Worm (Caenorhabditis elegans) whole organism, young adult: Measurements from ENCODE around the gene ZC317.2.

ENCODE experiments used
- B0019.2 ChIP-seq: fragments of 200-800 bp; sonication (Bioruptor generic); conservative IDR thresholded peaks from 2 replicates; pipeline ENCODE4 v1.3.6; 2022; ENCODE audit warnings: missing genetic modification reagents, missing genetic modification characterization, missing compliant biosample characterization
- B0035.1 ChIP-seq: sonication (generic microtip); optimal IDR thresholded peaks from 2 replicates; lab custom pipeline; 2016; ENCODE audit warnings: missing genetic modification characterization, mild to moderate bottlenecking, missing compliant biosample characterization, missing genotype, missing genetic modification reagents
- B0336.3 ChIP-seq: fragments of 200-800 bp; sonication (Bioruptor generic); IDR thresholded peaks from 2 replicates; pipeline ENCODE4 v1.3.6; 2022; ENCODE audit warnings: missing genetic modification characterization, missing compliant biosample characterization
- C06A6.2 ChIP-seq: fragments of 200-800 bp; sonication (Bioruptor generic); conservative IDR thresholded peaks from 2 replicates; pipeline ENCODE4 v1.3.6; 2022; ENCODE audit warnings: missing genetic modification characterization, missing compliant biosample characterization
- F10E7.11 ChIP-seq: sonication (generic microtip); optimal IDR thresholded peaks from 2 replicates; lab custom pipeline; 2017; ENCODE audit warnings: mild to moderate bottlenecking, missing genetic modification characterization, moderate library complexity, missing compliant biosample characterization
- F22D6.2 ChIP-seq: sonication (generic microtip); optimal IDR thresholded peaks from 2 replicates; lab custom pipeline; 2016; ENCODE audit warnings: mild to moderate bottlenecking, missing genetic modification characterization, missing compliant biosample characterization
- F49E8.2 ChIP-seq: sonication (generic microtip); optimal IDR thresholded peaks from 3 replicates; lab custom pipeline; 2017; ENCODE audit warnings: missing genetic modification characterization, mild to moderate bottlenecking, missing compliant biosample characterization, antibody characterized with exemption, moderate library complexity; ENCODE audit not compliant: insufficient read depth
- T07F8.4 ChIP-seq: sonication (generic microtip); optimal IDR thresholded peaks from 2 replicates; lab custom pipeline; 2016; ENCODE audit warnings: mild to moderate bottlenecking, missing genetic modification characterization, moderate library complexity, missing compliant biosample characterization
- Y53F4B.3 ChIP-seq: fragments of 200-800 bp; sonication (Bioruptor generic); IDR thresholded peaks from 2 replicates; pipeline ENCODE4 v1.3.6; 2022; ENCODE audit warnings: missing genetic modification reagents, missing genetic modification characterization, missing compliant biosample characterization
- Y79H2A.3 ChIP-seq: fragments of 200-800 bp; sonication (Bioruptor generic); conservative IDR thresholded peaks from 2 replicates; pipeline ENCODE4 v1.3.6; 2022; ENCODE audit warnings: missing genetic modification reagents, missing genetic modification characterization, missing compliant biosample characterization
- akir-1 ChIP-seq: fragments of 200-800 bp; sonication (Bioruptor generic); optimal IDR thresholded peaks from 2 replicates; lab custom pipeline; 2018; ENCODE audit warnings: mild to moderate bottlenecking, missing genetic modification characterization, moderate library complexity, missing compliant biosample characterization
- aptf-2 ChIP-seq: fragments of 200-800 bp; sonication (Bioruptor generic); conservative IDR thresholded peaks from 2 replicates; pipeline ENCODE4 v1.3.6; 2022; ENCODE audit warnings: missing genetic modification reagents, missing genetic modification characterization, missing compliant biosample characterization
- aptf-3 ChIP-seq: fragments of 200-800 bp; sonication (Bioruptor generic); IDR thresholded peaks from 2 replicates; pipeline ENCODE4 v1.3.6; 2022; ENCODE audit warnings: missing genetic modification characterization, missing compliant biosample characterization
- athp-1 ChIP-seq: sonication (generic microtip); optimal IDR thresholded peaks from 2 replicates; lab custom pipeline; 2017; ENCODE audit warnings: mild to moderate bottlenecking, missing genetic modification characterization, missing compliant biosample characterization
- attf-5 ChIP-seq: fragments of 200-800 bp; sonication (Bioruptor generic); optimal IDR thresholded peaks from 2 replicates; lab custom pipeline; 2018; ENCODE audit warnings: mild to moderate bottlenecking, missing genetic modification characterization, missing compliant biosample characterization
- attf-6 ChIP-seq: fragments of 200-800 bp; sonication (Bioruptor generic); IDR thresholded peaks from 2 replicates; pipeline ENCODE4 v1.3.6; 2022; ENCODE audit warnings: missing genetic modification reagents, missing genetic modification characterization, missing compliant biosample characterization
- bed-1 ChIP-seq: fragments of 200-800 bp; sonication (Bioruptor generic); IDR thresholded peaks from 2 replicates; pipeline ENCODE4 v1.3.6; 2022; ENCODE audit warnings: missing genetic modification reagents, missing genetic modification characterization, missing compliant biosample characterization
- bed-2 ChIP-seq: fragments of 200-800 bp; sonication (Bioruptor generic); IDR thresholded peaks from 2 replicates; pipeline ENCODE4 v1.3.6; 2022; ENCODE audit warnings: missing genetic modification reagents, missing genetic modification characterization, missing compliant biosample characterization
- cebp-1 ChIP-seq, 2 experiments: fragments of 200-800 bp in 1 of 2; sonication (Bioruptor generic) in 1 of 2; sonication (generic microtip) in 1 of 2; IDR thresholded peaks in 1 of 2; optimal IDR thresholded peaks in 1 of 2; 2 replicates each; pipeline versions ENCODE4 v1.3.6 to Lab custom; 2017 to 2022; ENCODE audit warnings: missing compliant biosample characterization in 2 of 2, missing genetic modification characterization in 2 of 2, mild to moderate bottlenecking in 1 of 2, missing genetic modification reagents in 1 of 2, moderate library complexity in 1 of 2
- ceh-40 ChIP-seq: fragments of 200-800 bp; sonication (Bioruptor generic); IDR thresholded peaks from 2 replicates; pipeline ENCODE4 v1.3.6; 2022; ENCODE audit warnings: missing genetic modification characterization, missing compliant biosample characterization
- ceh-79 ChIP-seq: sonication (generic microtip); optimal IDR thresholded peaks from 2 replicates; lab custom pipeline; 2017; ENCODE audit warnings: mild to moderate bottlenecking, missing genetic modification characterization, missing compliant biosample characterization
- chd-7 ChIP-seq: sonication (generic microtip); optimal IDR thresholded peaks from 2 replicates; lab custom pipeline; 2016; ENCODE audit warnings: mild to moderate bottlenecking, missing genetic modification characterization, moderate library complexity, missing compliant biosample characterization
- dox-1 ChIP-seq: fragments of 200-800 bp; sonication (Bioruptor generic); IDR thresholded peaks from 2 replicates; pipeline ENCODE4 v1.3.6; 2022; ENCODE audit warnings: missing genetic modification reagents, missing genetic modification characterization, missing compliant biosample characterization
- dpl-1 ChIP-seq: fragments of 150-350 bp; optimal IDR thresholded peaks from 2 replicates; lab custom pipeline; 2014; ENCODE audit warnings: missing biosample characterization, missing genetic modification reagents, missing genetic modification characterization
- efl-1 ChIP-seq: fragments of 150-350 bp; optimal IDR thresholded peaks from 2 replicates; lab custom pipeline; 2014; ENCODE audit warnings: missing biosample characterization, missing genetic modification reagents, missing genetic modification characterization
- egl-44 ChIP-seq: fragments of 200-800 bp; sonication (Bioruptor generic); IDR thresholded peaks from 2 replicates; pipeline ENCODE4 v1.3.6; 2022; ENCODE audit warnings: missing genetic modification reagents, missing genetic modification characterization, missing compliant biosample characterization
- egrh-3 ChIP-seq: fragments of 200-800 bp; sonication (Bioruptor generic); IDR thresholded peaks from 2 replicates; pipeline ENCODE4 v1.3.6; 2022; ENCODE audit warnings: missing genetic modification reagents, missing genetic modification characterization, missing compliant biosample characterization
- ekl-4 ChIP-seq: fragments of 200-800 bp; sonication (Bioruptor generic); IDR thresholded peaks from 2 replicates; pipeline ENCODE4 v1.3.6; 2022; ENCODE audit warnings: missing genetic modification reagents, missing genetic modification characterization, missing compliant biosample characterization
- gei-17 ChIP-seq: fragments of 200-800 bp; sonication (Bioruptor generic); optimal IDR thresholded peaks from 2 replicates; lab custom pipeline; 2018; ENCODE audit warnings: mild to moderate bottlenecking, missing genetic modification characterization, missing compliant biosample characterization
- hmg-1.2 ChIP-seq: fragments of 200-800 bp; sonication (Bioruptor generic); IDR thresholded peaks from 2 replicates; pipeline ENCODE4 v1.3.6; 2022; ENCODE audit warnings: missing genetic modification reagents, missing genetic modification characterization, missing compliant biosample characterization
- hmg-20 ChIP-seq: fragments of 200-800 bp; sonication (Bioruptor generic); IDR thresholded peaks from 2 replicates; pipeline ENCODE4 v1.3.6; 2022; ENCODE audit warnings: missing genetic modification reagents, missing genetic modification characterization, missing compliant biosample characterization
- hsf-1 ChIP-seq: fragments of 200-800 bp; sonication (Bioruptor generic); IDR thresholded peaks from 2 replicates; pipeline ENCODE4 v1.3.6; 2022; ENCODE audit warnings: missing genetic modification reagents, missing genetic modification characterization, missing compliant biosample characterization
- lag-1 ChIP-seq: fragments of 200-800 bp; sonication (Bioruptor generic); IDR thresholded peaks from 2 replicates; pipeline ENCODE4 v1.3.6; 2022; ENCODE audit warnings: missing genetic modification reagents, missing genetic modification characterization, missing compliant biosample characterization
- lin-40 ChIP-seq: sonication (generic microtip); optimal IDR thresholded peaks from 2 replicates; lab custom pipeline; 2016; ENCODE audit warnings: missing genetic modification characterization, mild to moderate bottlenecking, missing compliant biosample characterization, missing genotype, missing genetic modification reagents
- lsl-1 ChIP-seq: fragments of 200-800 bp; sonication (Bioruptor generic); optimal IDR thresholded peaks from 2 replicates; lab custom pipeline; 2018; ENCODE audit warnings: mild to moderate bottlenecking, missing genetic modification characterization, moderate library complexity, missing compliant biosample characterization
- lsy-27 ChIP-seq: sonication (generic microtip); optimal IDR thresholded peaks from 2 replicates; lab custom pipeline; 2017; ENCODE audit warnings: missing genetic modification characterization, mild to moderate bottlenecking, missing compliant biosample characterization, antibody characterized with exemption, missing genotype, borderline replicate concordance; ENCODE audit not compliant: insufficient read depth
- madf-6 ChIP-seq: fragments of 200-800 bp; sonication (Bioruptor generic); IDR thresholded peaks from 2 replicates; pipeline ENCODE4 v1.3.6; 2022; ENCODE audit warnings: missing genetic modification reagents, missing genetic modification characterization, missing compliant biosample characterization
- madf-8 ChIP-seq: fragments of 200-800 bp; sonication (Bioruptor generic); conservative IDR thresholded peaks from 2 replicates; pipeline ENCODE4 v1.3.6; 2022; ENCODE audit warnings: missing genetic modification reagents, missing genetic modification characterization, missing compliant biosample characterization
- nfya-2 ChIP-seq: fragments of 200-800 bp; sonication (Bioruptor generic); IDR thresholded peaks from 2 replicates; pipeline ENCODE4 v1.3.6; 2022; ENCODE audit warnings: missing genetic modification reagents, missing genetic modification characterization, missing compliant biosample characterization
- nhr-179 ChIP-seq: sonication (generic microtip); optimal IDR thresholded peaks from 2 replicates; lab custom pipeline; 2016; ENCODE audit warnings: mild to moderate bottlenecking, missing genetic modification characterization, missing compliant biosample characterization
- nhr-27 ChIP-seq: fragments of 200-800 bp; sonication (Bioruptor generic); optimal IDR thresholded peaks from 2 replicates; lab custom pipeline; 2018; ENCODE audit warnings: mild to moderate bottlenecking, missing genetic modification characterization, moderate library complexity, missing compliant biosample characterization
- rcor-1 ChIP-seq: fragments of 200-800 bp; sonication (Bioruptor generic); IDR thresholded peaks from 2 replicates; pipeline ENCODE4 v1.3.6; 2022; ENCODE audit warnings: missing genetic modification reagents, missing genetic modification characterization, missing compliant biosample characterization
- sdz-38 ChIP-seq: sonication (generic microtip); optimal IDR thresholded peaks from 2 replicates; lab custom pipeline; 2016; ENCODE audit warnings: missing genotype, missing genetic modification characterization, missing compliant biosample characterization
- somi-1 ChIP-seq: fragments of 200-800 bp; sonication (Bioruptor generic); optimal IDR thresholded peaks from 2 replicates; lab custom pipeline; 2018; ENCODE audit warnings: mild to moderate bottlenecking, missing genetic modification characterization, missing compliant biosample characterization
- tbp1 ChIP-seq: fragments of 200-800 bp; sonication (Bioruptor generic); optimal IDR thresholded peaks from 2 replicates; lab custom pipeline; 2018; ENCODE audit warnings: mild to moderate bottlenecking, missing genetic modification characterization, missing compliant biosample characterization
- xnd-1 ChIP-seq: sonication (generic microtip); optimal IDR thresholded peaks from 2 replicates; lab custom pipeline; 2016; ENCODE audit warnings: missing genotype, missing genetic modification reagents, missing genetic modification characterization, missing compliant biosample characterization
- zfh-2 ChIP-seq: fragments of 200-800 bp; sonication (Bioruptor generic); conservative IDR thresholded peaks from 2 replicates; pipeline ENCODE4 v1.3.6; 2022; ENCODE audit warnings: missing genetic modification reagents, missing genetic modification characterization, missing compliant biosample characterization
- ztf-18 ChIP-seq: sonication (generic microtip); optimal IDR thresholded peaks from 2 replicates; lab custom pipeline; 2016; ENCODE audit warnings: missing genotype, mild to moderate bottlenecking, missing genetic modification characterization, missing compliant biosample characterization
- ztf-26 ChIP-seq: sonication (generic microtip); optimal IDR thresholded peaks from 2 replicates; lab custom pipeline; 2017; ENCODE audit warnings: missing genetic modification characterization, missing compliant biosample characterization

The ZC317.2 gene

ce11 chrV:5433020-5433419 is 26.9 kb upstream of the ZC317.2 start, which contains the start of gene acl-6 (continued):
- TF ChIP-seq cebp-1 (GFP tag; IDR thresholded peaks at IDR 0.05; lab: Robert Waterston, UW) = no peak
- peak; percentile 51 for TF ChIP-seq cebp-1 (tag; optimal IDR thresholded peaks at IDR 0.05; lab: Kevin White, UChicago)
- TF ChIP-seq C06A6.2 (GFP tag; lab: Robert Waterston, UW) = no peak
- no peak for TF ChIP-seq egrh-3 (GFP tag; lab: Robert Waterston, UW)
- no peak for TF ChIP-seq bed-1 (GFP tag; lab: Robert Waterston, UW)
- TF ChIP-seq F22D6.2 = no peak
- TF ChIP-seq ztf-26 (tag; lab: Kevin White, UChicago) = no peak
- no peak for TF ChIP-seq B0336.3 (GFP tag; lab: Robert Waterston, UW)
- no peak for TF ChIP-seq B0019.2 (GFP tag; lab: Robert Waterston, UW)
- TF ChIP-seq rcor-1 (GFP tag; lab: Robert Waterston, UW) = no peak
- peak; percentile 11 for TF ChIP-seq lsl-1 (GFP tag; lab: Kevin White, UChicago)
- no peak for TF ChIP-seq aptf-2 (GFP tag; lab: Robert Waterston, UW)
- TF ChIP-seq dpl-1 = peak; percentile 31
- TF ChIP-seq F49E8.2 (tag; lab: Kevin White, UChicago) = no peak
- TF ChIP-seq athp-1 = no peak
- peak; percentile 74 for TF ChIP-seq dox-1
- TF ChIP-seq madf-6 (GFP tag; lab: Robert Waterston, UW) = no peak
- TF ChIP-seq ekl-4 (GFP tag; lab: Robert Waterston, UW) = no peak
- TF ChIP-seq B0035.1 = no peak
- TF ChIP-seq hmg-1.2 (GFP tag; lab: Robert Waterston, UW) = peak; percentile 27; the same call in 1 of the 2 replicates
- TF ChIP-seq hmg-20 (GFP tag; lab: Robert Waterston, UW) = no peak
- no peak for TF ChIP-seq Y53F4B.3 (GFP tag; lab: Robert Waterston, UW)
- TF ChIP-seq sdz-38 = no peak
- no peak for TF ChIP-seq lag-1 (GFP tag; lab: Robert Waterston, UW)
- TF ChIP-seq aptf-3 (GFP tag; lab: Robert Waterston, UW) = no peak
- no peak for TF ChIP-seq ceh-40 (GFP tag; lab: Robert Waterston, UW)
- no peak for TF ChIP-seq bed-2 (GFP tag; lab: Robert Waterston, UW)
- no peak for TF ChIP-seq somi-1 (GFP tag; lab: Kevin White, UChicago)
- TF ChIP-seq chd-7 = no peak
- TF ChIP-seq attf-6 (GFP tag; lab: Robert Waterston, UW) = no peak
- TF ChIP-seq lin-40 = peak; percentile 52
- no peak for TF ChIP-seq nhr-27 (tag; lab: Kevin White, UChicago)
- TF ChIP-seq ceh-79 (tag; lab: Kevin White, UChicago) = no peak
- TF ChIP-seq nhr-179 = no peak
- TF ChIP-seq xnd-1 = no peak
- no peak for TF ChIP-seq lsy-27 (tag; lab: Kevin White, UChicago)
- TF ChIP-seq egl-44 (GFP tag; lab: Robert Waterston, UW) = no peak
- no peak for TF ChIP-seq zfh-2 (GFP tag; lab: Robert Waterston, UW)
- TF ChIP-seq efl-1 (GFP tag; lab: Kevin White, UChicago) = peak; percentile 43
- peak; percentile 60 for TF ChIP-seq attf-5
- no peak for TF ChIP-seq F10E7.11 (tag; lab: Kevin White, UChicago)
- no peak for TF ChIP-seq akir-1
- TF ChIP-seq nfya-2 = no peak
- no peak for TF ChIP-seq T07F8.4 (tag; lab: Kevin White, UChicago)
- TF ChIP-seq tbp1 = peak; percentile 38
- TF ChIP-seq hsf-1 = no peak
- no peak for TF ChIP-seq madf-8 (GFP tag; lab: Robert Waterston, UW)
- TF ChIP-seq gei-17 (GFP tag; lab: Kevin White, UChicago) = no peak
- TF ChIP-seq Y79H2A.3 (GFP tag; lab: Robert Waterston, UW) = no peak
- peak; percentile 30 for TF ChIP-seq ztf-18 (tag; lab: Kevin White, UChicago)
